Worm (Caenorhabditis elegans) whole organism, L3 larva: ENCODE measurements around the gene ZK1098.6.
A peak's percentile ranks its signal among the peaks of the same experiment; 100 is the strongest.

ENCODE experiments used
- ama-1 ChIP-seq: fragments of 150-350 bp; optimal IDR thresholded peaks from 2 replicates; lab custom pipeline; 2018
- ceh-16 ChIP-seq: sonication (generic microtip); optimal IDR thresholded peaks from 2 replicates; lab custom pipeline; 2017; ENCODE audit warnings: missing biosample characterization, missing genetic modification characterization
- ceh-82 ChIP-seq: fragments of 150-350 bp; optimal IDR thresholded peaks from 2 replicates; lab custom pipeline; 2014; ENCODE audit warnings: missing biosample characterization, missing genetic modification characterization
- jun-1 ChIP-seq: fragments of 150-350 bp; optimal IDR thresholded peaks from 2 replicates; lab custom pipeline; 2014; ENCODE audit warnings: missing biosample characterization, missing genetic modification reagents, missing genetic modification characterization
- nhr-23 ChIP-seq: fragments of 150-350 bp; optimal IDR thresholded peaks from 2 replicates; lab custom pipeline; 2014; ENCODE audit warnings: missing biosample characterization, missing genetic modification reagents, missing genetic modification characterization
- nhr-76 ChIP-seq: fragments of 150-350 bp; sonication (generic microtip); optimal IDR thresholded peaks from 5 replicates; lab custom pipeline; 2014; ENCODE audit warnings: missing biosample characterization, missing genetic modification characterization
- tbx-2 ChIP-seq: sonication (generic microtip); optimal IDR thresholded peaks from 2 replicates; lab custom pipeline; 2016; ENCODE audit warnings: mild to moderate bottlenecking, missing genetic modification characterization, missing compliant biosample characterization

DNA sequence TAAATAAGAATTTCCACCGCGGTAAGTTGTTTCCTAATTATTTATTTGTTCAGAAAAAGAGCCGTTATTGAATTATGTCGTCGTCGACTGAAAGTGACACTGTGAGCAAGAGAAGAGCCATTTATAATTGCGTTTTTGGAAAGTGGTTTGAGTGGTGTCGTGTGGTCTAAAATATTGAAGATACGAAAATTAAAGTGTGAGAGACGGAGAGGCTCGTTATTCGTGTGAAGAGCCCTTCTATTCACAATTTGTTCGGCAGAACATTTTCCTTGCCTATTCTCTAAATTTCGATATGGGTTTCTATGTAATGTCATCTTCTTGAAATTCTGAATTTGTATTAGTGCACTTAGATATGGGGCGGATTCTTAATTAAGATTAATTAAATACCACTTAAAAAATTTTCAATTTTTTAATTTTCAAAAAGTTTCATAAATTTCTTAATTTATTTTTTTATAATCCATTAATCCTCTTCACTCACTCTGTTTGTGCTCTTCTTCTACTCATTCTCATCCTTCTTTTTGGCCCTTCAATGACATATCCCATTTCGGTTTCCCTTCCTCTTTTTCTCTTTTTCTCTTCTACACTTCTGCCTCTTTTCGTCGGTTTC is 17.1 kb upstream of the ZK1098.6 start:
- TF ChIP-seq jun-1 (tag; lab: Kevin White, UChicago) (no peak), ceh-16 (tag; lab: Kevin White, UChicago) (no peak), nhr-23 (tag; lab: Kevin White, UChicago) (peak; percentile 3), ama-1 (lab: Kevin White, UChicago) (peak; percentile 78), ceh-82 (no peak), nhr-76 (no peak), tbx-2 (peak; percentile 28)
